Worm (Caenorhabditis elegans): ENCODE data around the gene Y6D1A.1.

Gene Y6D1A.1

DNA sequence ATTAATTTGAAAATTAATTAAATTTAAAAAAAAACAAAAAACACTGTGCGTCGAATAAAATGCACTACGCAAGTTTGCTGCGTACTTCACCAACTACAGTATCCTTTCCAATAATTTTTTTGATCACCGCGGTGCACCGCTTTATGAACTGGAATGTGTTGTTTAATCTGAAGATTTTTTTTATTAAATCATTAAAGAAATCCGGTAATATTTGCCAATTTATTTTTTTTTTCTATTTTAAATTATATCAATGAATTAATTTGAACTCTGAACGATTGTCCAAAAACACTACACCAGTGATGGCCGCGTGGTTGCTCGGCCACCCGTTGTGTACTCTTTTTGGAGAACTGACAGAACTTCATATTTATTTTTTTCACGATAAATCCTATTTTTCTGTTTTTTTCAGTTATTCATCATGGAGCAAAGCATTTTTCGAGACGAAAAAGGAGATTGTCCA lies 37.2 kb upstream of the Y6D1A.1 start, which contains the start of gene K12D12.5:
K12D12.5 (plus strand) TSS at position 407 of the 457 bp plus-strand sequence.
- TF ChIP-seq nhr-237 (tag; optimal IDR thresholded peaks at IDR 0.05) (no peak), snpc-4 (tag; optimal IDR thresholded peaks at IDR 0.05) (no peak), crh-2 (tag; optimal IDR thresholded peaks at IDR 0.05) (no peak), nhr-129 (tag; optimal IDR thresholded peaks at IDR 0.05) (no peak), aly-2 (tag; optimal IDR thresholded peaks at IDR 0.05) (no peak), blmp-1 (tag; optimal IDR thresholded peaks at IDR 0.05; ENCODE audit: insufficient read depth) (no peak), zag-1 (tag; optimal IDR thresholded peaks at IDR 0.05) (no peak), ceh-82 (tag; optimal IDR thresholded peaks at IDR 0.05) (no peak), nhr-10 (tag; optimal IDR thresholded peaks at IDR 0.05) (no peak), mbf-1 (tag; optimal IDR thresholded peaks at IDR 0.05) (no peak), C34F6.9 (tag; optimal IDR thresholded peaks at IDR 0.05) (no peak), F13H6.1 (tag; optimal IDR thresholded peaks at IDR 0.05) (no peak), fos-1 (tag; optimal IDR thresholded peaks at IDR 0.05) (no peak), alr-1 (tag; optimal IDR thresholded peaks at IDR 0.05) (no peak), lin-39 (tag; optimal IDR thresholded peaks at IDR 0.05) (no peak), unc-62 (GFP tag; optimal IDR thresholded peaks at IDR 0.05) (no peak), elt-1 (tag; optimal IDR thresholded peaks at IDR 0.05) (no peak), gmeb-1 (tag; optimal IDR thresholded peaks at IDR 0.05) (no peak), ceh-16 (tag; optimal IDR thresholded peaks at IDR 0.05) (no peak)

DNA sequence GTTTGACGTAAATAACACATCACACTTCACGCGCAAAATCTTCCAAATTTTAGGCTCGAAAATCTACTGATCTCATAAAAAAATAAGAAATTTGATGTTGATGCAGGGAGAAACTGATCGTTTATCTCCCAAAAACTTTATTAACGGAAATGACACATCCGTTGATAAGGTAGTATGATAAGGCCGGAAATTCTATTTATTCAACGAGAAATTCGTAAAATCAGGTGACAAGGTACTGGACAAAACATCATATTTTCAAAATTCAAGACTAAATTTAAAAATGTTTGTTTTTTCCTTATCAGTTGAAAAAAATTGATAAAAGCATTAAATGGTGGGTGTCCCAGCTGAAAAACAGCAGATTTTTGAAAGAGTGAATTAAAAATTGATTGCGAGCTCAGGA lies 36.4 kb upstream of the Y6D1A.1 start:
- no peak for TF ChIP-seq elt-1 (tag; optimal IDR thresholded peaks at IDR 0.05)
- no peak for TF ChIP-seq nhr-11 (tag; optimal IDR thresholded peaks at IDR 0.05)
- no peak for TF ChIP-seq nhr-237 (tag; optimal IDR thresholded peaks at IDR 0.05)
- TF ChIP-seq fos-1 (tag; optimal IDR thresholded peaks at IDR 0.05): peak; percentile 26
- no peak for TF ChIP-seq zag-1 (tag; optimal IDR thresholded peaks at IDR 0.05)
- TF ChIP-seq sma-3 (GFP tag; optimal IDR thresholded peaks at IDR 0.05): no peak
- peak; percentile 11 for TF ChIP-seq gmeb-1 (tag; optimal IDR thresholded peaks at IDR 0.05)
- no peak for TF ChIP-seq Y55F3AM.14 (GFP tag; optimal IDR thresholded peaks at IDR 0.05)

DNA sequence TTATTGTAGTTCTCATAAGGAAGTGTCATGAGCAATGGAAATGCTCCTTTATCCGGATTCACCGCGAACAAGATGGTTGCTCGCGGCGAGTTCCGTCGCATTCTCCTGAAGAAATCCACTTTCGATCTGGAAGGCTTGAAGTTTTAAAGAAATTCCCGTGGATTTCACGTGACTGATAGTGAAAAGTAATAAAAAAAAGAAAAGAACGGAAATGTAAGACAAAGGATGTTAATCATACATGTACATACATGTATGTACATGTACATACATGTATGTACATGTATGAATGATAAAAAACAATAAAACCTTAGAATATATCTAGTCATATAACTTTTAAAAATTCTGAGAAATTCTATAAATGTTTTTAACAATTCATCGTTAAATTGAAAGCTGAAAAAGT lies 32.9 kb upstream of the Y6D1A.1 start, which contains the start of gene clh-1:
clh-1 (minus strand) TSS at position 101 of the 400 bp plus-strand sequence.
- TF ChIP-seq ceh-82 (tag; optimal IDR thresholded peaks at IDR 0.05): no peak
- no peak for TF ChIP-seq blmp-1 (tag; optimal IDR thresholded peaks at IDR 0.05; ENCODE audit: insufficient read depth)
- TF ChIP-seq lin-13 (GFP tag; optimal IDR thresholded peaks at IDR 0.05): no peak
- TF ChIP-seq nhr-23 (tag; optimal IDR thresholded peaks at IDR 0.05): no peak
- TF ChIP-seq crh-2 (tag; optimal IDR thresholded peaks at IDR 0.05): no peak
- no peak for TF ChIP-seq nhr-237 (tag; optimal IDR thresholded peaks at IDR 0.05)
- TF ChIP-seq nhr-129 (tag; optimal IDR thresholded peaks at IDR 0.05): no peak
- TF ChIP-seq ztf-1 (GFP tag; conservative IDR thresholded peaks at IDR 0.05): no peak
- TF ChIP-seq mdl-1 (tag; optimal IDR thresholded peaks at IDR 0.05): no peak
- TF ChIP-seq lin-11 (tag; optimal IDR thresholded peaks at IDR 0.05): no peak
- TF ChIP-seq alr-1 (tag; optimal IDR thresholded peaks at IDR 0.05): no peak
- no peak for TF ChIP-seq nhr-10 (tag; optimal IDR thresholded peaks at IDR 0.05)
- no peak for TF ChIP-seq zag-1 (tag; optimal IDR thresholded peaks at IDR 0.05)
- TF ChIP-seq C34F6.9 (tag; optimal IDR thresholded peaks at IDR 0.05): no peak
- TF ChIP-seq F13H6.1 (tag; optimal IDR thresholded peaks at IDR 0.05): no peak
- no peak for TF ChIP-seq snpc-4 (tag; optimal IDR thresholded peaks at IDR 0.05)
- no peak for TF ChIP-seq mab-5 (tag; optimal IDR thresholded peaks at IDR 0.05)
- no peak for TF ChIP-seq Y55F3AM.14 (GFP tag; optimal IDR thresholded peaks at IDR 0.05)
- no peak for TF ChIP-seq unc-62 (GFP tag; optimal IDR thresholded peaks at IDR 0.05)

DNA sequence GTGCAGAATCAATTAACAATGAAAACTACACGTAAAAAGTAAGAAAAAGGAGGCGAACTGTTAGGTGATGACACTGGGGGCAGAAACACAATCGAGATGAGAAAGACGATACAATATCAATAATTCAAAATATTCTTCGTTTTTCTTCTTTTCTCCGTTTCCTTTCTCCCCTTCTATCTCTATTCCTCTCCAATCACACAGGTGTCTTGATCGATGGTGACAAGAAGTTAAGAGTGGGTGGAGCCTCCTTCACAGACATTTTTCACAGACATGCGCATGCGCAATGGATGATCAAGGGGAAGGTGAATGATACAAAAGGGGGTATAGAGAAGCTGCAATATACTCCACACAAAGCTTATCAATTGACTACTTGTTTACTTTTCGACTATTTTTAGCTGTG lies 31.3 kb upstream of the Y6D1A.1 start:
- TF ChIP-seq mdl-1 (tag; optimal IDR thresholded peaks at IDR 0.05): no peak
- no peak for TF ChIP-seq ZK546.5 (tag; optimal IDR thresholded peaks at IDR 0.05)
- TF ChIP-seq sma-3 (GFP tag; optimal IDR thresholded peaks at IDR 0.05): no peak
- no peak for TF ChIP-seq lin-13 (GFP tag; optimal IDR thresholded peaks at IDR 0.05)
- TF ChIP-seq ceh-82 (tag; optimal IDR thresholded peaks at IDR 0.05): no peak
- TF ChIP-seq peb-1 (tag; optimal IDR thresholded peaks at IDR 0.05): no peak
- no peak for TF ChIP-seq lsy-2 (tag; optimal IDR thresholded peaks at IDR 0.05)
- TF ChIP-seq snpc-4 (tag; optimal IDR thresholded peaks at IDR 0.05): no peak
- no peak for TF ChIP-seq nhr-6 (tag; optimal IDR thresholded peaks at IDR 0.05)
- TF ChIP-seq alr-1 (tag; optimal IDR thresholded peaks at IDR 0.05): no peak
- no peak for TF ChIP-seq skn-1 (tag; optimal IDR thresholded peaks at IDR 0.05)
- no peak for TF ChIP-seq dmd-4 (tag; optimal IDR thresholded peaks at IDR 0.05)
- TF ChIP-seq aly-2 (tag; optimal IDR thresholded peaks at IDR 0.05): no peak
- TF ChIP-seq nhr-21 (tag; optimal IDR thresholded peaks at IDR 0.05): no peak
